Fruit fly (Drosophila melanogaster) whole organism, embryonic: ENCODE results near the gene CCAP.
A peak's percentile ranks its signal among the peaks of the same experiment; 100 is the strongest.

ENCODE experiments used
- Bgb ChIP-seq: fragments of 200-800 bp; sonication (Bioruptor generic); IDR thresholded peaks from 2 replicates; pipeline ENCODE4 v1.3.6; 2022; ENCODE audit warnings: missing biosample characterization, missing genetic modification characterization; ENCODE audit not compliant: partially characterized antibody
- CG10147 ChIP-seq: fragments of 200-800 bp; sonication (Bioruptor generic); optimal IDR thresholded peaks from 2 replicates; lab custom pipeline; 2019; ENCODE audit warnings: missing biosample characterization, mild to moderate bottlenecking, missing genetic modification characterization, moderate library complexity
- CG11456 ChIP-seq: fragments of 200-800 bp; sonication (Bioruptor generic); IDR thresholded peaks from 3 replicates; pipeline ENCODE4 v1.3.6; 2022; ENCODE audit warnings: missing biosample characterization, missing genetic modification characterization
- CG12071 ChIP-seq: fragments of 200-800 bp; sonication (Bioruptor generic); optimal IDR thresholded peaks from 3 replicates; lab custom pipeline; 2018; ENCODE audit warnings: missing biosample characterization, mild to moderate bottlenecking, missing genetic modification characterization
- CG12104 ChIP-seq: fragments of 200-800 bp; sonication (Bioruptor generic); optimal IDR thresholded peaks from 3 replicates; lab custom pipeline; 2016; ENCODE audit warnings: missing biosample characterization, missing genetic modification characterization
- CG14441 ChIP-seq: fragments of 200-800 bp; sonication (Bioruptor generic); IDR thresholded peaks from 2 replicates; pipeline ENCODE4 v1.3.6; 2022; ENCODE audit warnings: missing biosample characterization, missing genetic modification characterization
- CG15479 ChIP-seq: fragments of 200-800 bp; sonication (Bioruptor generic); optimal IDR thresholded peaks from 3 replicates; lab custom pipeline; 2019; ENCODE audit warnings: missing biosample characterization, mild to moderate bottlenecking, missing genetic modification characterization, moderate library complexity
- CG1603 ChIP-seq: fragments of 200-800 bp; sonication (Bioruptor generic); optimal IDR thresholded peaks from 2 replicates; lab custom pipeline; 2019; ENCODE audit warnings: missing biosample characterization, mild to moderate bottlenecking, missing genetic modification characterization, moderate library complexity
- CG2678 ChIP-seq: fragments of 200-800 bp; sonication (Bioruptor generic); optimal IDR thresholded peaks from 3 replicates; lab custom pipeline; 2019; ENCODE audit warnings: missing biosample characterization, mild to moderate bottlenecking, missing genetic modification characterization, moderate library complexity
- CG34376 ChIP-seq: fragments of 200-800 bp; sonication (Bioruptor generic); optimal IDR thresholded peaks from 2 replicates; lab custom pipeline; 2018; ENCODE audit warnings: missing biosample characterization, mild to moderate bottlenecking, missing genetic modification characterization
- CG3838 ChIP-seq: fragments of 200-800 bp; sonication (Bioruptor generic); optimal IDR thresholded peaks from 3 replicates; lab custom pipeline; 2016; ENCODE audit warnings: missing biosample characterization, missing genetic modification characterization
- CG42726 ChIP-seq: fragments of 200-800 bp; sonication (Bioruptor generic); IDR thresholded peaks from 2 replicates; pipeline ENCODE4 v1.3.6; 2022; ENCODE audit warnings: missing biosample characterization, missing genetic modification characterization; ENCODE audit not compliant: partially characterized antibody
- CG5953 ChIP-seq: fragments of 200-800 bp; sonication (Bioruptor generic); IDR thresholded peaks from 2 replicates; pipeline ENCODE4 v1.3.6; 2022; ENCODE audit warnings: missing biosample characterization, missing genetic modification characterization
- CG6654 ChIP-seq: fragments of 200-800 bp; sonication (Bioruptor generic); optimal IDR thresholded peaks from 2 replicates; lab custom pipeline; 2017; ENCODE audit warnings: missing biosample characterization, mild to moderate bottlenecking, missing genetic modification characterization
- CG6683 ChIP-seq: fragments of 200-800 bp; sonication (Bioruptor generic); optimal IDR thresholded peaks from 2 replicates; lab custom pipeline; 2017; ENCODE audit warnings: missing biosample characterization, mild to moderate bottlenecking, missing genetic modification characterization, missing genetic modification reagents
- CG6791 ChIP-seq: fragments of 200-800 bp; sonication (Bioruptor generic); IDR thresholded peaks from 3 replicates; pipeline ENCODE4 v1.3.6; 2022; ENCODE audit warnings: missing biosample characterization, missing genetic modification characterization; ENCODE audit not compliant: partially characterized antibody
- CG7556 ChIP-seq: fragments of 200-800 bp; sonication (Bioruptor generic); optimal IDR thresholded peaks from 2 replicates; lab custom pipeline; 2017; ENCODE audit warnings: missing biosample characterization, mild to moderate bottlenecking, missing genetic modification characterization
- CG8089 ChIP-seq: fragments of 200-800 bp; sonication (Bioruptor generic); optimal IDR thresholded peaks from 3 replicates; lab custom pipeline; 2016; ENCODE audit warnings: missing biosample characterization, missing genetic modification characterization
- CG9797 ChIP-seq: fragments of 200-800 bp; sonication (Bioruptor generic); optimal IDR thresholded peaks from 3 replicates; lab custom pipeline; 2018; ENCODE audit warnings: missing biosample characterization, mild to moderate bottlenecking, missing genetic modification characterization
- Dp ChIP-seq: fragments of 200-800 bp; sonication (Bioruptor generic); optimal IDR thresholded peaks from 2 replicates; lab custom pipeline; 2018; ENCODE audit warnings: missing biosample characterization, mild to moderate bottlenecking, missing genetic modification characterization, moderate library complexity
- E2f2 ChIP-seq: fragments of 200-800 bp; sonication (Bioruptor generic); IDR thresholded peaks from 2 replicates; pipeline ENCODE4 v1.3.6; 2022; ENCODE audit warnings: missing biosample characterization, missing genetic modification characterization
- Elba2 ChIP-seq: fragments of 200-800 bp; sonication (Bioruptor generic); optimal IDR thresholded peaks from 3 replicates; lab custom pipeline; 2016; ENCODE audit warnings: missing biosample characterization, missing genetic modification characterization
- Fer1 ChIP-seq: fragments of 200-800 bp; sonication (Bioruptor generic); optimal IDR thresholded peaks from 2 replicates; lab custom pipeline; 2017; ENCODE audit warnings: missing biosample characterization, mild to moderate bottlenecking, missing genetic modification characterization
- HLH54F ChIP-seq: fragments of 200-800 bp; sonication (Bioruptor generic); optimal IDR thresholded peaks from 3 replicates; lab custom pipeline; 2016; ENCODE audit warnings: missing biosample characterization, missing genetic modification characterization
- Lpt ChIP-seq: fragments of >200 bp; optimal IDR thresholded peaks from 2 replicates; lab custom pipeline; 2018; ENCODE audit warnings: missing biosample characterization, missing genetic modification characterization
- MESR4 ChIP-seq: fragments of 200-800 bp; sonication (Bioruptor generic); optimal IDR thresholded peaks from 2 replicates; lab custom pipeline; 2018; ENCODE audit warnings: missing biosample characterization, mild to moderate bottlenecking, missing genetic modification characterization, moderate library complexity
- NC2α ChIP-seq: fragments of 200-800 bp; sonication (Bioruptor generic); optimal IDR thresholded peaks from 2 replicates; lab custom pipeline; 2016; ENCODE audit warnings: missing biosample characterization, missing genetic modification characterization
- Opbp ChIP-seq: fragments of 200-800 bp; sonication (Bioruptor generic); IDR thresholded peaks from 3 replicates; pipeline ENCODE4 v1.3.6; 2022; ENCODE audit warnings: missing biosample characterization, missing genetic modification characterization; ENCODE audit not compliant: partially characterized antibody
- Sox102F ChIP-seq: fragments of 200-800 bp; sonication (Bioruptor generic); optimal IDR thresholded peaks from 2 replicates; lab custom pipeline; 2018; ENCODE audit warnings: missing biosample characterization, mild to moderate bottlenecking, missing genetic modification characterization, moderate library complexity
- ash1 ChIP-seq: fragments of 200-800 bp; sonication (Bioruptor generic); optimal IDR thresholded peaks from 2 replicates; lab custom pipeline; 2018; ENCODE audit warnings: missing biosample characterization, mild to moderate bottlenecking, missing genetic modification characterization
- bcd ChIP-seq: fragments of 200-800 bp; sonication (Bioruptor generic); optimal IDR thresholded peaks from 2 replicates; lab custom pipeline; 2017; ENCODE audit warnings: missing biosample characterization, mild to moderate bottlenecking, missing genetic modification characterization
- cato ChIP-seq: fragments of 200-800 bp; sonication (Bioruptor generic); optimal IDR thresholded peaks from 2 replicates; lab custom pipeline; 2016; ENCODE audit warnings: missing biosample characterization, missing genetic modification characterization, borderline replicate concordance
- crp ChIP-seq, 2 experiments: fragments of 200-800 bp; sonication (Bioruptor generic); optimal IDR thresholded peaks; 2 replicates in 1 of 2; 3 replicates in 1 of 2; lab custom pipeline; 2017; ENCODE audit warnings: missing biosample characterization in 2 of 2, missing genetic modification characterization in 2 of 2, mild to moderate bottlenecking in 1 of 2, moderate library complexity in 1 of 2
- fd3F ChIP-seq: fragments of 200-800 bp; sonication (Bioruptor generic); optimal IDR thresholded peaks from 2 replicates; lab custom pipeline; 2018; ENCODE audit warnings: missing biosample characterization, mild to moderate bottlenecking, missing genetic modification characterization, moderate library complexity
- jing ChIP-seq: fragments of 200-800 bp; sonication (Bioruptor generic); optimal IDR thresholded peaks from 2 replicates; lab custom pipeline; 2018; ENCODE audit warnings: missing biosample characterization, mild to moderate bottlenecking, missing genetic modification characterization
- lola ChIP-seq, 3 experiments: fragments of >200 bp in 2 of 3; fragments of 200-800 bp in 1 of 3; sonication (Bioruptor generic) in 1 of 3; optimal IDR thresholded peaks; 2 replicates each; lab custom pipeline; 2017 to 2019; ENCODE audit warnings: missing biosample characterization in 3 of 3, missing genetic modification characterization in 3 of 3, mild to moderate bottlenecking in 1 of 3, moderate library complexity in 1 of 3
- pita ChIP-seq: fragments of 200-800 bp; sonication (Bioruptor generic); optimal IDR thresholded peaks from 2 replicates; lab custom pipeline; 2017; ENCODE audit warnings: missing biosample characterization, mild to moderate bottlenecking, missing genetic modification characterization
- schlank ChIP-seq: fragments of 200-800 bp; sonication (Bioruptor generic); optimal IDR thresholded peaks from 2 replicates; lab custom pipeline; 2018; ENCODE audit warnings: missing biosample characterization, mild to moderate bottlenecking, missing genetic modification characterization
- sens ChIP-seq: fragments of 200-800 bp; sonication (Bioruptor generic); peaks from one replicate; lab custom pipeline; 2016; ENCODE audit warnings: missing biosample characterization, missing genetic modification characterization
- slbo ChIP-seq: fragments of 200-800 bp; sonication (Bioruptor generic); IDR thresholded peaks from 2 replicates; pipeline ENCODE4 v1.3.6; 2022; ENCODE audit warnings: missing biosample characterization, missing genetic modification characterization
- tgo ChIP-seq: fragments of 200-800 bp; sonication (Bioruptor generic); IDR thresholded peaks from 3 replicates; pipeline ENCODE4 v1.3.6; 2022; ENCODE audit warnings: missing biosample characterization, missing genetic modification characterization
- tin ChIP-seq: fragments of 200-800 bp; sonication (Bioruptor generic); optimal IDR thresholded peaks from 3 replicates; lab custom pipeline; 2016; ENCODE audit warnings: missing biosample characterization, missing genetic modification characterization
- trem ChIP-seq: fragments of 200-800 bp; optimal IDR thresholded peaks from 3 replicates; lab custom pipeline; 2019; ENCODE audit warnings: missing biosample characterization, mild to moderate bottlenecking, missing genetic modification characterization, moderate library complexity
- tx ChIP-seq: fragments of 200-800 bp; sonication (Bioruptor generic); optimal IDR thresholded peaks from 2 replicates; lab custom pipeline; 2016; ENCODE audit warnings: missing biosample characterization, missing genetic modification characterization
- unc-4 ChIP-seq: fragments of 200-800 bp; sonication (Bioruptor generic); IDR thresholded peaks from 2 replicates; pipeline ENCODE4 v1.3.6; 2022; ENCODE audit warnings: missing biosample characterization, missing genetic modification characterization; ENCODE audit not compliant: partially characterized antibody
- unpg ChIP-seq: fragments of 200-800 bp; sonication (Bioruptor generic); optimal IDR thresholded peaks from 3 replicates; lab custom pipeline; 2018; ENCODE audit warnings: missing biosample characterization, mild to moderate bottlenecking, missing genetic modification characterization, moderate library complexity
- wdn ChIP-seq: fragments of 200-800 bp; sonication (Bioruptor generic); IDR thresholded peaks from 2 replicates; pipeline ENCODE4 v1.3.6; 2022; ENCODE audit warnings: missing biosample characterization, missing genetic modification characterization
- yki ChIP-seq: fragments of >200 bp; optimal IDR thresholded peaks from 3 replicates; lab custom pipeline; 2018
- zfh1 ChIP-seq: fragments of 200-800 bp; sonication (Bioruptor generic); IDR thresholded peaks from 3 replicates; pipeline ENCODE4 v1.3.6; 2022; ENCODE audit warnings: missing biosample characterization, missing genetic modification characterization

The CCAP gene

DNA sequence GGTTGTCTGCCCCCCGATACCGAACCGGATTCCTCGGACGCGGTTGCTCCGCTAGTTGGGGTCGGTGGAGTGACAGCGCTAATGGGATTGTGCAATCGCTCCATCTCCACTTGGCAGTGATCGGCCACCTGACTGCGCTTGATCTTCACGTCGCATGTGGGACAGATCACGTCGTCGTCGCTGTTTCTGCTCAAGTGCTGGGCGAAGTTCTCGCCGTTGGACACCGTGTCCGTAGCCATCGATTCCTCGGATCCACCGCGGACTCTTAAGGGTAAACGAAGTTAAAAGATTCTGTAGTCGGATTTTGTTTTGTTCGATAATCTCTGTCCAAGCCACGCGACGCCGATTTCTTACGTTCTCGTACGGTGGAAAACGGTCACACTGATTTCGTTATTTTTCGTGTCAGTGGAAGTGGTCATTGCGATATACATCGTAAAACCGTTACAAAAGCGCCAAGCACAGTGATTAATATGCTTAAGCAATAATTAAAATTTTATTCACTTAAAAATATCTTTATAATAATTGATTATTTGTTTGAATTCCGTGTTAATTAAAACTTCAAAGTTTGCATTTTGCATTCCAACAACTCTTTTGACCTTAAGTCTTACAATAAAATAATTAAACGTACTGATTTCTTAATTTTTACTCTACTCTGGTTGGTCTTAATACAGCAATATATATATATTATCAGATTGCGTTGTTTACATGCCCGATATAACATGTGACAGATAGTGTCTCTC lies 24.3 kb upstream of the CCAP start, which contains the start of gene RNF220 (continued):
- TF ChIP-seq Sox102F (GFP tag; lab: Kevin White, UChicago) (peak; percentile 5), cato (no peak), Opbp (peak; percentile 76), tin (GFP tag; lab: Kevin White, UChicago) (no peak), Fer1 (GFP tag; lab: Kevin White, UChicago) (no peak), CG3838 (no peak), trem (tag; lab: Kevin White, UChicago) (peak; percentile 8), CG12104 (GFP tag; lab: Kevin White, UChicago) (no peak), pita (no peak), CG2678 (tag; lab: Kevin White, UChicago) (peak; percentile 35), NC2α (GFP tag; lab: Kevin White, UChicago) (no peak), tgo (no peak), CG6654 (no peak), tx (GFP tag; lab: Kevin White, UChicago) (no peak), fd3F (GFP tag; lab: Kevin White, UChicago) (no peak), Elba2 (GFP tag; lab: Kevin White, UChicago) (no peak), CG15479 (GFP tag; lab: Kevin White, UChicago) (no peak), unpg (GFP tag; lab: Kevin White, UChicago) (no peak), Dp (GFP tag; lab: Kevin White, UChicago) (peak; percentile 24), MESR4 (GFP tag; lab: Kevin White, UChicago) (peak; percentile 76), CG5953 (GFP tag; lab: Robert Waterston, UW) (no peak), schlank (tag; lab: Kevin White, UChicago) (no peak), jing (GFP tag; lab: Kevin White, UChicago) (no peak), CG12071 (GFP tag; lab: Kevin White, UChicago) (no peak), slbo (GFP tag; lab: Robert Waterston, UW) (peak; percentile 38), Lpt (GFP tag; lab: Kevin White, UChicago) (no peak), bcd (GFP tag; lab: Kevin White, UChicago) (peak; percentile 28), CG10147 (GFP tag; lab: Kevin White, UChicago) (no peak), sens (GFP tag; lab: Kevin White, UChicago) (no peak), CG6791 (peak; percentile 81), crp (GFP tag; optimal IDR thresholded peaks at IDR 0.05; lab: Kevin White, UChicago) (no peak), unc-4 (GFP tag; lab: Robert Waterston, UW) (peak; percentile 50), Bgb (peak; percentile 75), E2f2 (GFP tag; lab: Robert Waterston, UW) (no peak), CG11456 (GFP tag; lab: Robert Waterston, UW) (no peak), yki (lab: Kevin White, UChicago) (no peak), CG42726 (GFP tag; lab: Robert Waterston, UW) (peak; percentile 68), CG1603 (tag; lab: Kevin White, UChicago) (peak; percentile 41), ash1 (no peak), zfh1 (GFP tag; lab: Robert Waterston, UW) (0 out of 3 replicates have a peak, but pooled peaks have one; percentile 20), lola (GFP tag; optimal IDR thresholded peaks at IDR 0.05; lab: Kevin White, UChicago) (peak in 1 of 3 experiments; percentile 16), CG7556 (GFP tag; lab: Kevin White, UChicago) (no peak), wdn (GFP tag; lab: Robert Waterston, UW) (no peak), CG14441 (GFP tag; lab: Robert Waterston, UW) (0 out of 2 replicates have a peak, but pooled peaks have one; percentile 4), CG9797 (peak; percentile 59), CG34376 (GFP tag; lab: Kevin White, UChicago) (no peak), CG8089 (GFP tag; lab: Kevin White, UChicago) (no peak), HLH54F (GFP tag; lab: Kevin White, UChicago) (no peak), CG6683 (GFP tag; lab: Kevin White, UChicago) (no peak)
